Worm (Caenorhabditis elegans) whole organism, L3 larva: ENCODE data around the gene Y69A2AL.2.

Experiments used
- egl-27 ChIP-seq: sonication (generic microtip); optimal IDR thresholded peaks from 4 replicates; lab custom pipeline; 2017; ENCODE audit warnings: missing biosample characterization, missing genetic modification reagents, missing genetic modification characterization
- elt-2 ChIP-seq: sonication (generic microtip); optimal IDR thresholded peaks from 2 replicates; lab custom pipeline; 2016; ENCODE audit warnings: missing genetic modification reagents, mild to moderate bottlenecking, missing genetic modification characterization, missing compliant biosample characterization
- elt-3 ChIP-seq, 3 experiments: fragments of 150-350 bp in 1 of 3; sonication (generic microtip) in 2 of 3; optimal IDR thresholded peaks; 2 replicates in 2 of 3; 4 replicates in 1 of 3; lab custom pipeline; 2014 to 2017; ENCODE audit warnings: missing biosample characterization in 3 of 3, missing genetic modification characterization in 3 of 3
- eor-1 ChIP-seq, 2 experiments: fragments of 150-350 bp; optimal IDR thresholded peaks; 2 replicates each; lab custom pipeline; 2014 to 2018; ENCODE audit warnings: missing biosample characterization in 2 of 2, missing genetic modification characterization in 2 of 2
- fkh-10 ChIP-seq: sonication (generic microtip); optimal IDR thresholded peaks from 2 replicates; lab custom pipeline; 2017; ENCODE audit warnings: missing biosample characterization, missing genetic modification reagents, missing genetic modification characterization
- lin-15B ChIP-seq: fragments of 150-350 bp; optimal IDR thresholded peaks from 2 replicates; lab custom pipeline; 2014; ENCODE audit warnings: missing biosample characterization, missing genetic modification characterization
- mdl-1 ChIP-seq: fragments of 150-350 bp; optimal IDR thresholded peaks from 2 replicates; lab custom pipeline; 2014; ENCODE audit warnings: missing biosample characterization, missing genetic modification characterization
- nhr-11 ChIP-seq: fragments of 150-350 bp; optimal IDR thresholded peaks from 2 replicates; lab custom pipeline; 2014; ENCODE audit warnings: missing biosample characterization, missing genetic modification characterization
- nhr-77 ChIP-seq: fragments of 150-350 bp; optimal IDR thresholded peaks from 2 replicates; lab custom pipeline; 2014; ENCODE audit warnings: missing biosample characterization, missing genetic modification characterization
- snpc-4 ChIP-seq: fragments of 150-350 bp; optimal IDR thresholded peaks from 2 replicates; lab custom pipeline; 2014; ENCODE audit warnings: missing biosample characterization, missing genetic modification characterization
- tbx-2 ChIP-seq: sonication (generic microtip); optimal IDR thresholded peaks from 2 replicates; lab custom pipeline; 2016; ENCODE audit warnings: mild to moderate bottlenecking, missing genetic modification characterization, missing compliant biosample characterization
- unc-39 ChIP-seq: sonication (generic microtip); optimal IDR thresholded peaks from 4 replicates; lab custom pipeline; 2017; ENCODE audit warnings: missing biosample characterization, missing genetic modification characterization
- ztf-11 ChIP-seq: fragments of 150-350 bp; optimal IDR thresholded peaks from 2 replicates; lab custom pipeline; 2014; ENCODE audit warnings: missing biosample characterization, missing genetic modification characterization
- ztf-4 ChIP-seq: fragments of 150-350 bp; optimal IDR thresholded peaks from 2 replicates; lab custom pipeline; 2014; ENCODE audit warnings: missing biosample characterization, missing genetic modification characterization

DNA sequence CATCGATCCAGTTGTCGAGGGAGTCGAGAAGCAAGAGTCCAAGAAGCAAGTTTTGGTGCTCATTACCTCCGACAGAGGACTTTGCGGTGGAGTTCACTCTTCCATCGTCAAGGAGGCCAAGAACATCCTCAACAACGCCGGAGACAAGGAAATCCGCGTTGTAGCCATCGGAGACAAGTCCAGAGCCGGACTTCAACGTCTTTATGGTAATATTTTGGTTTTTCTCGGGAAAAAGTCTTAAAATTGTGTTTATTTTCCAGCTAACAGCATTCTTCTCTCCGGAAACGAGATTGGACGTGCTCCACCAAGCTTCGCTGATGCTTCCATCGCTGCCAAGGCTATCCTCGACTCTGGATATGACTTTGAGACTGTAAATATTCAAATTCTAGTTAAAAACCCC is 14.0 kb downstream of the Y69A2AL.2 start:
- TF ChIP-seq ztf-4 (tag; lab: Kevin White, UChicago) (no peak), nhr-11 (no peak), lin-15B (tag; lab: Kevin White, UChicago) (no peak), unc-39 (tag; lab: Kevin White, UChicago) (no peak), egl-27 (tag; lab: Kevin White, UChicago) (no peak), ztf-11 (tag; lab: Kevin White, UChicago) (no peak), elt-3 (tag; optimal IDR thresholded peaks at IDR 0.05; lab: Kevin White, UChicago) (no peak), eor-1 (tag; optimal IDR thresholded peaks at IDR 0.05; lab: Kevin White, UChicago) (no peak), mdl-1 (tag; lab: Kevin White, UChicago) (no peak), elt-2 (no peak), tbx-2 (no peak), snpc-4 (tag; lab: Kevin White, UChicago) (no peak), nhr-77 (no peak), fkh-10 (GFP tag; lab: Kevin White, UChicago) (no peak)
